Worm (Caenorhabditis elegans) whole organism, late embryonic: ENCODE measurements around the gene ZC250.2.

Experiments used
- K02D7.2 ChIP-seq: sonication (generic microtip); optimal IDR thresholded peaks from 2 replicates; lab custom pipeline; 2017; ENCODE audit warnings: mild to moderate bottlenecking, missing genetic modification characterization, missing compliant biosample characterization
- T23F11.4 ChIP-seq: fragments of 200-800 bp; sonication (Bioruptor generic); optimal IDR thresholded peaks from 2 replicates; lab custom pipeline; 2018; ENCODE audit warnings: mild to moderate bottlenecking, missing genetic modification characterization, missing compliant biosample characterization
- Y22D7AL.16 ChIP-seq: sonication (generic microtip); optimal IDR thresholded peaks from 2 replicates; lab custom pipeline; 2016; ENCODE audit warnings: missing genetic modification characterization, missing compliant biosample characterization
- ahr-1 ChIP-seq: sonication (generic microtip); optimal IDR thresholded peaks from 2 replicates; lab custom pipeline; 2016; ENCODE audit warnings: missing genetic modification characterization, missing compliant biosample characterization
- ceh-18 ChIP-seq: sonication (generic microtip); optimal IDR thresholded peaks from 2 replicates; lab custom pipeline; 2016; ENCODE audit warnings: missing genetic modification characterization, missing compliant biosample characterization
- ceh-19 ChIP-seq: fragments of 200-800 bp; sonication (Bioruptor generic); optimal IDR thresholded peaks from 2 replicates; lab custom pipeline; 2018; ENCODE audit warnings: mild to moderate bottlenecking, missing genetic modification characterization, missing compliant biosample characterization
- ceh-2 ChIP-seq: sonication (generic microtip); optimal IDR thresholded peaks from 2 replicates; lab custom pipeline; 2016; ENCODE audit warnings: missing genotype, missing genetic modification characterization, missing compliant biosample characterization
- ceh-22 ChIP-seq: sonication (generic microtip); optimal IDR thresholded peaks from 2 replicates; lab custom pipeline; 2017; ENCODE audit warnings: missing biosample characterization, missing genetic modification characterization
- ceh-24 ChIP-seq: sonication (generic microtip); optimal IDR thresholded peaks from 2 replicates; lab custom pipeline; 2016; ENCODE audit warnings: mild to moderate bottlenecking, missing genetic modification characterization, missing compliant biosample characterization
- ceh-30 ChIP-seq: fragments of 150-350 bp; optimal IDR thresholded peaks from 2 replicates; lab custom pipeline; 2014; ENCODE audit warnings: missing biosample characterization, missing genetic modification characterization
- ceh-6 ChIP-seq: fragments of 200-800 bp; sonication (Bioruptor generic); optimal IDR thresholded peaks from 2 replicates; lab custom pipeline; 2018; ENCODE audit warnings: mild to moderate bottlenecking, missing genetic modification characterization, missing compliant biosample characterization
- che-1 ChIP-seq: sonication (generic microtip); optimal IDR thresholded peaks from 2 replicates; lab custom pipeline; 2016; ENCODE audit warnings: mild to moderate bottlenecking, missing genetic modification characterization, missing compliant biosample characterization
- elt-2 ChIP-seq: sonication (generic microtip); optimal IDR thresholded peaks from 2 replicates; lab custom pipeline; 2016; ENCODE audit warnings: missing genetic modification reagents, missing genetic modification characterization, missing compliant biosample characterization
- elt-4 ChIP-seq: sonication (generic microtip); optimal IDR thresholded peaks from 2 replicates; lab custom pipeline; 2016; ENCODE audit warnings: missing genetic modification characterization, missing compliant biosample characterization
- ets-4 ChIP-seq: sonication (generic microtip); optimal IDR thresholded peaks from 2 replicates; lab custom pipeline; 2016; ENCODE audit warnings: missing genetic modification characterization, missing compliant biosample characterization
- gmeb-2 ChIP-seq: sonication (generic microtip); optimal IDR thresholded peaks from 2 replicates; lab custom pipeline; 2016; ENCODE audit warnings: missing genetic modification characterization, inconsistent platforms, missing compliant biosample characterization
- hlh-13 ChIP-seq: fragments of 200-800 bp; sonication (Bioruptor generic); optimal IDR thresholded peaks from 2 replicates; lab custom pipeline; 2018; ENCODE audit warnings: mild to moderate bottlenecking, missing genetic modification characterization, missing compliant biosample characterization
- hlh-6 ChIP-seq: sonication (generic microtip); optimal IDR thresholded peaks from 2 replicates; lab custom pipeline; 2016; ENCODE audit warnings: missing genotype, missing genetic modification characterization, missing compliant biosample characterization
- hlh-8 ChIP-seq: sonication (generic microtip); optimal IDR thresholded peaks from 2 replicates; lab custom pipeline; 2016; ENCODE audit warnings: missing genotype, missing genetic modification characterization, missing compliant biosample characterization
- madf-2 ChIP-seq: sonication (generic microtip); optimal IDR thresholded peaks from 2 replicates; lab custom pipeline; 2017; ENCODE audit warnings: missing genetic modification characterization, missing compliant biosample characterization
- nfya-1 ChIP-seq: sonication (generic microtip); optimal IDR thresholded peaks from 2 replicates; lab custom pipeline; 2017; ENCODE audit warnings: missing genetic modification characterization, mild to moderate bottlenecking, missing compliant biosample characterization, antibody characterized with exemption, moderate library complexity
- nhr-11 ChIP-seq: fragments of 150-350 bp; optimal IDR thresholded peaks from 2 replicates; lab custom pipeline; 2014; ENCODE audit warnings: missing biosample characterization, missing genetic modification characterization
- odd-2 ChIP-seq: sonication (generic microtip); optimal IDR thresholded peaks from 2 replicates; lab custom pipeline; 2017; ENCODE audit warnings: antibody characterized with exemption, mild to moderate bottlenecking, missing genetic modification characterization, missing compliant biosample characterization
- pag-3 ChIP-seq: sonication (generic microtip); optimal IDR thresholded peaks from 2 replicates; lab custom pipeline; 2016; ENCODE audit warnings: missing compliant biosample characterization, missing genetic modification characterization, borderline replicate concordance
- pat-9 ChIP-seq: fragments of 200-800 bp; sonication (Bioruptor generic); optimal IDR thresholded peaks from 2 replicates; lab custom pipeline; 2018; ENCODE audit warnings: mild to moderate bottlenecking, missing genetic modification characterization, moderate library complexity, missing compliant biosample characterization
- pax-1 ChIP-seq: fragments of 150-350 bp; optimal IDR thresholded peaks from 2 replicates; lab custom pipeline; 2014; ENCODE audit warnings: missing biosample characterization, missing genetic modification characterization
- pqm-1 ChIP-seq: sonication (generic microtip); optimal IDR thresholded peaks from 2 replicates; lab custom pipeline; 2016; ENCODE audit warnings: missing genetic modification characterization, missing compliant biosample characterization
- ref-2 ChIP-seq: sonication (generic microtip); optimal IDR thresholded peaks from 2 replicates; lab custom pipeline; 2016; ENCODE audit warnings: missing genetic modification characterization, missing compliant biosample characterization
- sox-2 ChIP-seq: fragments of 200-800 bp; sonication (Bioruptor generic); IDR thresholded peaks from 2 replicates; pipeline ENCODE4 v1.3.6; 2022; ENCODE audit warnings: missing genetic modification reagents, missing genetic modification characterization, missing compliant biosample characterization
- tbx-2 ChIP-seq: sonication (generic microtip); optimal IDR thresholded peaks from 2 replicates; lab custom pipeline; 2016; ENCODE audit warnings: missing genetic modification characterization, missing compliant biosample characterization
- zip-5 ChIP-seq: sonication (generic microtip); optimal IDR thresholded peaks from 2 replicates; lab custom pipeline; 2016; ENCODE audit warnings: missing genetic modification characterization, missing compliant biosample characterization
- ztf-16 ChIP-seq: sonication (generic microtip); optimal IDR thresholded peaks from 2 replicates; lab custom pipeline; 2017; ENCODE audit warnings: missing genetic modification characterization, missing compliant biosample characterization

The ZC250.2 gene

ce11 chrV:5816470-5817061 lies 24.4 kb downstream of the ZC250.2 start:
- TF ChIP-seq ceh-19 (no peak), T23F11.4 (GFP tag; lab: Kevin White, UChicago) (no peak), pag-3 (tag; lab: Kevin White, UChicago) (no peak), ztf-16 (tag; lab: Kevin White, UChicago) (no peak), ahr-1 (tag; lab: Kevin White, UChicago) (no peak), hlh-8 (tag; lab: Kevin White, UChicago) (no peak), K02D7.2 (tag; lab: Kevin White, UChicago) (no peak), nfya-1 (tag; lab: Kevin White, UChicago) (no peak), ref-2 (no peak), tbx-2 (tag; lab: Kevin White, UChicago) (no peak), ceh-30 (tag; lab: Kevin White, UChicago) (no peak)

ce11 chrV:5819903-5820302 lies 27.8 kb downstream of the ZC250.2 start:
- no peak for TF ChIP-seq pat-9 (tag; lab: Kevin White, UChicago)
- no peak for TF ChIP-seq che-1
- TF ChIP-seq T23F11.4 (GFP tag; lab: Kevin White, UChicago) = no peak
- TF ChIP-seq sox-2 (GFP tag; lab: Robert Waterston, UW) = no peak
- TF ChIP-seq ceh-2 (tag; lab: Kevin White, UChicago) = no peak
- TF ChIP-seq elt-2 (tag; lab: Kevin White, UChicago) = no peak
- no peak for TF ChIP-seq Y22D7AL.16 (tag; lab: Kevin White, UChicago)
- no peak for TF ChIP-seq hlh-6 (tag; lab: Kevin White, UChicago)
- TF ChIP-seq, all 69 proteins: peak for 0

- no peak for TF ChIP-seq ceh-22 (tag; lab: Kevin White, UChicago)
Measured at ce11 chrV:5820401-5820800, 28.3 kb downstream of the ZC250.2 start.

ce11 chrV:5821451-5822143 lies 29.5 kb downstream of the ZC250.2 start:
- no peak for TF ChIP-seq hlh-13
- peak; percentile 26 for TF ChIP-seq elt-2 (tag; lab: Kevin White, UChicago)

ce11 chrV:5822968-5823367 lies 30.8 kb downstream of the ZC250.2 start:
- TF ChIP-seq ceh-19 = no peak
- TF ChIP-seq che-1 = no peak
- TF ChIP-seq ceh-24 = no peak
- no peak for TF ChIP-seq nfya-1 (tag; lab: Kevin White, UChicago)
- no peak for TF ChIP-seq Y22D7AL.16 (tag; lab: Kevin White, UChicago)
- no peak for TF ChIP-seq ceh-22 (tag; lab: Kevin White, UChicago)

- TF ChIP-seq gmeb-2 (tag; lab: Kevin White, UChicago) = no peak
- TF ChIP-seq ceh-6 = no peak
- TF ChIP-seq ets-4 (tag; lab: Kevin White, UChicago) = no peak
- no peak for TF ChIP-seq ahr-1 (tag; lab: Kevin White, UChicago)
- TF ChIP-seq madf-2 = no peak
- no peak for TF ChIP-seq ceh-18
- no peak for TF ChIP-seq zip-5 (tag; lab: Kevin White, UChicago)
- TF ChIP-seq elt-4 (tag; lab: Kevin White, UChicago) = no peak
- TF ChIP-seq pax-1 = no peak
- TF ChIP-seq odd-2 (tag; lab: Kevin White, UChicago) = no peak
- TF ChIP-seq pqm-1 (tag; lab: Kevin White, UChicago) = no peak
- TF ChIP-seq hlh-13 = no peak
- no peak for TF ChIP-seq nhr-11 (tag; lab: Kevin White, UChicago)
- TF ChIP-seq, all 69 proteins: peak for 0
Measured at ce11 chrV:5825478-5825877, 33.3 kb downstream of the ZC250.2 start.
